Comparison of ENCODE assay signal across 1 fruit fly cellular context in genomic region chr2L:7976738-7977137, dm6.
A peak's percentile ranks its signal among the peaks of the same experiment; 100 is the strongest.
TF ChIP-seq lines count a peak whose summit lies in the region.

No protein-coding gene starts in this region.

TF ChIP-seq in whole organism, embryonic, 481 proteins besides CTCF, POLR2A, EP300 and RAD21 (continued from another document):
- TF ChIP-seq CG6654 (GFP tag; optimal IDR thresholded peaks at IDR 0.05; lab: Kevin White, UChicago) (no peak), mld (GFP tag; IDR thresholded peaks at IDR 0.05; lab: Robert Waterston, UW; ENCODE audit: partially characterized antibody) (no peak), so (GFP tag; IDR thresholded peaks at IDR 0.05; lab: Robert Waterston, UW) (peak; percentile 42; the same call in 1 of the 3 replicates), rib (GFP tag; IDR thresholded peaks at IDR 0.05; lab: Robert Waterston, UW) (peak; percentile 54; the same call in 1 of the 2 replicates), row (GFP tag; IDR thresholded peaks at IDR 0.05; lab: Robert Waterston, UW) (no peak), inv (GFP tag; IDR thresholded peaks at IDR 0.05; lab: Robert Waterston, UW; ENCODE audit: partially characterized antibody) (no peak), YL-1 (GFP tag; optimal IDR thresholded peaks at IDR 0.05; lab: Kevin White, UChicago) (no peak), HLH3B (GFP tag; IDR thresholded peaks at IDR 0.05; lab: Robert Waterston, UW) (no peak), z (GFP tag; IDR thresholded peaks at IDR 0.05; lab: Robert Waterston, UW) (no peak), sqz (GFP tag; optimal IDR thresholded peaks at IDR 0.05; lab: Kevin White, UChicago) (no peak), da (GFP tag; optimal IDR thresholded peaks at IDR 0.05; lab: Kevin White, UChicago) (no peak), CG7372 (GFP tag; IDR thresholded peaks at IDR 0.05; lab: Robert Waterston, UW) (no peak), Lim3 (GFP tag; IDR thresholded peaks at IDR 0.05; lab: Robert Waterston, UW) (no peak), chinmo (GFP tag; IDR thresholded peaks at IDR 0.05; lab: Robert Waterston, UW; ENCODE audit: partially characterized antibody) (peak; percentile 86; the same call in 2 of the 4 replicates), Poxn (GFP tag; IDR thresholded peaks at IDR 0.05; lab: Robert Waterston, UW) (no peak), CG18619 (GFP tag; optimal IDR thresholded peaks at IDR 0.05; lab: Kevin White, UChicago) (no peak), Dref (GFP tag; IDR thresholded peaks at IDR 0.05; lab: Robert Waterston, UW) (no peak), CG12942 (GFP tag; optimal IDR thresholded peaks at IDR 0.05; lab: Kevin White, UChicago) (no peak), CG7987 (GFP tag; optimal IDR thresholded peaks at IDR 0.05; lab: Kevin White, UChicago) (peak; percentile 25), cwo (GFP tag; optimal IDR thresholded peaks at IDR 0.05; lab: Kevin White, UChicago) (peak; percentile 73), Dbx (GFP tag; IDR thresholded peaks at IDR 0.05; lab: Robert Waterston, UW) (0 out of 3 replicates have a peak, but pooled peaks have one; percentile 30), CG1024 (GFP tag; IDR thresholded peaks at IDR 0.05; lab: Robert Waterston, UW) (no peak), ATbp (GFP tag; optimal IDR thresholded peaks at IDR 0.05; lab: Kevin White, UChicago) (no peak), CG16813 (GFP tag; IDR thresholded peaks at IDR 0.05; lab: Robert Waterston, UW; ENCODE audit: partially characterized antibody) (no peak), Elba2 (GFP tag; optimal IDR thresholded peaks at IDR 0.05; lab: Kevin White, UChicago) (no peak), Neu2 (GFP tag; optimal IDR thresholded peaks at IDR 0.05; lab: Kevin White, UChicago; ENCODE audit: borderline replicate concordance) (no peak), tin (GFP tag; optimal IDR thresholded peaks at IDR 0.05; lab: Kevin White, UChicago) (no peak), hb (GFP tag; IDR thresholded peaks at IDR 0.05; lab: Robert Waterston, UW; ENCODE audit: partially characterized antibody) (no peak), CG17912 (GFP tag; optimal IDR thresholded peaks at IDR 0.05; lab: Kevin White, UChicago) (no peak), cas (GFP tag; IDR thresholded peaks at IDR 0.05; lab: Robert Waterston, UW) (no peak), zfh2 (GFP tag; optimal IDR thresholded peaks at IDR 0.05; lab: Kevin White, UChicago) (no peak), hkb (optimal IDR thresholded peaks at IDR 0.05; lab: Kevin White, UChicago) (no peak), hkb (GFP tag; IDR thresholded peaks at IDR 0.05; lab: Robert Waterston, UW) (0 out of 2 replicates have a peak, but pooled peaks have one; percentile 11), dimm (GFP tag; IDR thresholded peaks at IDR 0.05; lab: Robert Waterston, UW) (no peak), CG6854 (GFP tag; optimal IDR thresholded peaks at IDR 0.05; lab: Kevin White, UChicago) (no peak), Deaf1 (tag; optimal IDR thresholded peaks at IDR 0.05; lab: Kevin White, UChicago) (peak; percentile 57), zen (tag; optimal IDR thresholded peaks at IDR 0.05; lab: Kevin White, UChicago) (no peak), CG11085 (GFP tag; IDR thresholded peaks at IDR 0.05; lab: Robert Waterston, UW) (no peak), pan (optimal IDR thresholded peaks at IDR 0.05; lab: Kevin White, UChicago) (no peak), pan (GFP tag; optimal IDR thresholded peaks at IDR 0.05 in 1 of 2, IDR thresholded peaks at IDR 0.05 in 1 of 2) (peak; percentile 27 to 45), CG31388 (GFP tag; optimal IDR thresholded peaks at IDR 0.05; lab: Kevin White, UChicago) (no peak), Xrp1 (GFP tag; IDR thresholded peaks at IDR 0.05; lab: Robert Waterston, UW) (no peak), gsb (GFP tag; IDR thresholded peaks at IDR 0.05; lab: Robert Waterston, UW) (no peak), CG8924 (tag; optimal IDR thresholded peaks at IDR 0.05; lab: Kevin White, UChicago) (peak; percentile 10), unc-4 (GFP tag; IDR thresholded peaks at IDR 0.05; lab: Robert Waterston, UW; ENCODE audit: partially characterized antibody) (no peak), HLH54F (GFP tag; optimal IDR thresholded peaks at IDR 0.05; lab: Kevin White, UChicago) (no peak), BEAF-32 (GFP tag; optimal IDR thresholded peaks at IDR 0.05; lab: Kevin White, UChicago) (no peak)
TF ChIP-seq in whole organism, embryonic: peak in this region for 46.
